Worm (Caenorhabditis elegans) whole organism, L3 larva: ENCODE results near the gene W09G12.6.
"Not testable (repeated sequence)": the region's sequence is repeated elsewhere in the genome, so short reads cannot be mapped to it uniquely, and the experiment has no call there.

ENCODE experiments used
- R02D3.7 ChIP-seq: fragments of 150-350 bp; optimal IDR thresholded peaks from 2 replicates; lab custom pipeline; 2014; ENCODE audit warnings: missing biosample characterization, missing genetic modification characterization
- ZK546.5 ChIP-seq: sonication (generic microtip); optimal IDR thresholded peaks from 2 replicates; lab custom pipeline; 2017; ENCODE audit warnings: missing biosample characterization, missing genetic modification characterization
- ceh-16 ChIP-seq: sonication (generic microtip); optimal IDR thresholded peaks from 2 replicates; lab custom pipeline; 2017; ENCODE audit warnings: missing biosample characterization, missing genetic modification characterization
- ceh-28 ChIP-seq: fragments of 150-350 bp; optimal IDR thresholded peaks from 2 replicates; lab custom pipeline; 2014; ENCODE audit warnings: missing biosample characterization, missing genetic modification reagents, missing genetic modification characterization
- ceh-82 ChIP-seq: fragments of 150-350 bp; optimal IDR thresholded peaks from 2 replicates; lab custom pipeline; 2014; ENCODE audit warnings: missing biosample characterization, missing genetic modification characterization
- ceh-9 ChIP-seq: sonication (generic microtip); optimal IDR thresholded peaks from 2 replicates; lab custom pipeline; 2018; ENCODE audit warnings: missing biosample characterization, missing genetic modification characterization
- egl-5 ChIP-seq: fragments of 150-350 bp; optimal IDR thresholded peaks from 2 replicates; lab custom pipeline; 2017; ENCODE audit warnings: missing biosample characterization, missing genetic modification reagents, missing genetic modification characterization, inconsistent platforms
- elt-2 ChIP-seq: sonication (generic microtip); optimal IDR thresholded peaks from 2 replicates; lab custom pipeline; 2016; ENCODE audit warnings: missing genetic modification reagents, mild to moderate bottlenecking, missing genetic modification characterization, missing compliant biosample characterization
- eor-1 ChIP-seq, 2 experiments: fragments of 150-350 bp; optimal IDR thresholded peaks; 2 replicates each; lab custom pipeline; 2014 to 2018; ENCODE audit warnings: missing biosample characterization in 2 of 2, missing genetic modification characterization in 2 of 2
- fkh-10 ChIP-seq: sonication (generic microtip); optimal IDR thresholded peaks from 2 replicates; lab custom pipeline; 2017; ENCODE audit warnings: missing biosample characterization, missing genetic modification reagents, missing genetic modification characterization
- fkh-2 ChIP-seq: fragments of 150-350 bp; optimal IDR thresholded peaks from 2 replicates; lab custom pipeline; 2014; ENCODE audit warnings: missing biosample characterization, missing genetic modification reagents, missing genetic modification characterization
- fos-1 ChIP-seq: fragments of 150-350 bp; optimal IDR thresholded peaks from 2 replicates; lab custom pipeline; 2014; ENCODE audit warnings: missing biosample characterization, missing genetic modification characterization
- hmg-11 ChIP-seq: sonication (generic microtip); optimal IDR thresholded peaks from 2 replicates; lab custom pipeline; 2016; ENCODE audit warnings: missing genetic modification characterization, missing compliant biosample characterization
- jun-1 ChIP-seq: fragments of 150-350 bp; optimal IDR thresholded peaks from 2 replicates; lab custom pipeline; 2014; ENCODE audit warnings: missing biosample characterization, missing genetic modification reagents, missing genetic modification characterization
- lin-15B ChIP-seq: fragments of 150-350 bp; optimal IDR thresholded peaks from 2 replicates; lab custom pipeline; 2014; ENCODE audit warnings: missing biosample characterization, missing genetic modification characterization
- lsy-12 ChIP-seq: sonication (generic microtip); optimal IDR thresholded peaks from 2 replicates; lab custom pipeline; 2016; ENCODE audit warnings: mild to moderate bottlenecking, missing genetic modification characterization, missing compliant biosample characterization
- mml-1 ChIP-seq: fragments of 150-350 bp; sonication (generic microtip); optimal IDR thresholded peaks from 3 replicates; lab custom pipeline; 2014; ENCODE audit warnings: missing biosample characterization, missing genetic modification characterization
- nfya-1 ChIP-seq: sonication (generic microtip); optimal IDR thresholded peaks from 2 replicates; lab custom pipeline; 2017; ENCODE audit warnings: missing genetic modification characterization, mild to moderate bottlenecking, missing compliant biosample characterization, antibody characterized with exemption, moderate library complexity; ENCODE audit not compliant: insufficient read depth
- nhr-25 ChIP-seq: sonication (generic microtip); optimal IDR thresholded peaks from 2 replicates; lab custom pipeline; 2017; ENCODE audit warnings: missing biosample characterization, missing genetic modification characterization
- nhr-28 ChIP-seq: fragments of 150-350 bp; optimal IDR thresholded peaks from 2 replicates; lab custom pipeline; 2014; ENCODE audit warnings: missing biosample characterization, missing genetic modification characterization
- nhr-43 ChIP-seq: sonication (generic microtip); optimal IDR thresholded peaks from 2 replicates; lab custom pipeline; 2016; ENCODE audit warnings: mild to moderate bottlenecking, missing genetic modification characterization, missing compliant biosample characterization; ENCODE audit not compliant: poor library complexity, severe bottlenecking
- nhr-76 ChIP-seq: fragments of 150-350 bp; sonication (generic microtip); optimal IDR thresholded peaks from 5 replicates; lab custom pipeline; 2014; ENCODE audit warnings: missing biosample characterization, missing genetic modification characterization
- tbx-2 ChIP-seq: sonication (generic microtip); optimal IDR thresholded peaks from 2 replicates; lab custom pipeline; 2016; ENCODE audit warnings: mild to moderate bottlenecking, missing genetic modification characterization, missing compliant biosample characterization
- unc-39 ChIP-seq: sonication (generic microtip); optimal IDR thresholded peaks from 4 replicates; lab custom pipeline; 2017; ENCODE audit warnings: missing biosample characterization, missing genetic modification characterization
- unc-62 ChIP-seq: fragments of 150-350 bp; sonication (generic microtip); optimal IDR thresholded peaks from 4 replicates; lab custom pipeline; 2014; ENCODE audit warnings: missing biosample characterization, missing genetic modification reagents, missing genetic modification characterization
- zag-1 ChIP-seq: fragments of 150-350 bp; optimal IDR thresholded peaks from 2 replicates; lab custom pipeline; 2014; ENCODE audit warnings: missing biosample characterization, missing genetic modification characterization
- ztf-11 ChIP-seq: fragments of 150-350 bp; optimal IDR thresholded peaks from 2 replicates; lab custom pipeline; 2014; ENCODE audit warnings: missing biosample characterization, missing genetic modification characterization
- ztf-4 ChIP-seq: fragments of 150-350 bp; optimal IDR thresholded peaks from 2 replicates; lab custom pipeline; 2014; ENCODE audit warnings: missing biosample characterization, missing genetic modification characterization

The W09G12.6 gene

ce11 chrIV:1231589-1231988, at the start of gene W09G12.6:
TSS of gene W09G12.6 (plus strand) at chrIV:1231889.
- TF ChIP-seq nfya-1, result no peak
- TF ChIP-seq nhr-76 (tag; lab: Kevin White, UChicago), result no peak
- TF ChIP-seq zag-1 (tag; lab: Kevin White, UChicago), result no peak
- TF ChIP-seq fos-1 (tag; lab: Kevin White, UChicago), result no peak
- TF ChIP-seq ceh-9 (tag; lab: Kevin White, UChicago), result no peak
- TF ChIP-seq lin-15B, result no peak

DNA sequence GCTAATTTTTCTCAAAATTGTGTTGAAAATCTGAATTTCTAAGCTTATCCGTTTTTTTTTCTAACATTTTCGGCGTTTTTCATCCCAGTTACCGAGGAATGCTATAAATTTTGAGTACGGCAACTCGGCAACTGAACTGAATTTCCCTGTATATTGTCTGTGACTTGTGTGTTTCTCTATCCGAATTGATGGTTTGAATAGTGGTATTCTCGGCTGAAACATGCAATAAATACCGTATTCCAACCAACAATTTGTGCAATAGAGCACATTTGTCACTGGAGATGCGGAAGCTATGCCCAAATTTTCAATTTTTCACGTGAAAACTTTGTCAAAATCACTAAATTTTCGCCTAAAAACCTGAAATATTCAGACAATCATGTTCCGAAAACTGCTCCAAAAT, 49.4 kb upstream of the W09G12.6 start, which contains the start of gene rmif-2:
TSS of gene rmif-2 (plus strand) at position 301 of the 400 bp plus-strand sequence.
- not testable (repeated sequence) for TF ChIP-seq ZK546.5, R02D3.7, nhr-76 (tag; lab: Kevin White, UChicago)
- TF ChIP-seq, all 47 proteins: peak for 0; not testable (repeated sequence) for 47

DNA sequence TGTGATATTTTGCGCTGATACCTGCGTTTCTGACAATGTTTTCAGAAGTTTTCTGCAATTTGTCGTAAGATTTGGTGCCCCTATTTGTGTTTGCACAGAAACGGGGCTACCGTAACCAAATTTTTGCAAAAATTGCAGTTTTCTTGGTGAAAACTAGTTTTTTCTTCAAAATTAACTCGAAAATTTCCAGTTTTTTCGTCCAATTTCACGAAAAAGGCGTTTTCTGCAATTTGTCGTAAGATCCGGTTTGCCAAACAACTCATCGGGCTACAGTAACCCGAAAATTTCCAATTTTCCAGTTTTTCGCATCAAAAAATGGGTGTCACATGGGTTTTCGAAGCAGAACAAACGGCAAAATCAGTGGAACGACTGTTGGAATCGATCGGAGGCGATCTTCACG, 44.2 kb upstream of the W09G12.6 start, which contains the start of gene mdt-20:
TSS of gene mdt-20 (plus strand) at position 301 of the 400 bp plus-strand sequence.
- TF ChIP-seq elt-2; ztf-11 (tag; lab: Kevin White, UChicago); fkh-10 (GFP tag; lab: Kevin White, UChicago): not testable (repeated sequence)

DNA sequence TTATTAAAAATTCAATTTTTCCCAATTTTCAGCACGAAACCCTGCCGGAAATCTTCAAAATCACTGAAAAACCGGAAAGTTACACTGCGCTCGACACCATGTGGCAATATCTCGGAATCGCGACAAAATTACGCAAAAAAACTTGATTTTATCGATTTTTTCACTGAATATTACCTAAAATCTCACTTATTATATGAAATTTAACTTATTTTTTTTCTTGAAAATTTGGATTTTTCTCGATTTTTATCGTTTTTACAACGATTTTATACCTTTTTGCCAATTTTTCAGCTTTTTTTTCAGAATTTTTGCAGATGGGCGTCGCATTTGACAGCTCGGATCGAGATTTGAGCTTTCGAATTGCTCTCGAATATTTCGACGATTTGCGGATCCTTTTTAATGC, 38.9 kb upstream of the W09G12.6 start, which contains the start of gene spl-3:
TSS of gene spl-3 (plus strand) at position 301 of the 400 bp plus-strand sequence.
- TF ChIP-seq ceh-28 (tag; lab: Kevin White, UChicago), result no peak
- no peak for TF ChIP-seq egl-5 (tag; lab: Kevin White, UChicago)
- TF ChIP-seq jun-1 (tag; lab: Kevin White, UChicago), result no peak
- no peak for TF ChIP-seq nhr-28 (tag; lab: Kevin White, UChicago)
- no peak for TF ChIP-seq nhr-43 (tag; lab: Kevin White, UChicago)
- TF ChIP-seq nfya-1, result no peak
- TF ChIP-seq fkh-10 (GFP tag; lab: Kevin White, UChicago), result no peak
- TF ChIP-seq, all 47 proteins: peak for 0

ce11 chrIV:1199501-1199900, 32.2 kb upstream of the W09G12.6 start:
- TF ChIP-seq mml-1 (tag; lab: Kevin White, UChicago) (no peak), eor-1 (tag; optimal IDR thresholded peaks at IDR 0.05; lab: Kevin White, UChicago) (no peak)

DNA sequence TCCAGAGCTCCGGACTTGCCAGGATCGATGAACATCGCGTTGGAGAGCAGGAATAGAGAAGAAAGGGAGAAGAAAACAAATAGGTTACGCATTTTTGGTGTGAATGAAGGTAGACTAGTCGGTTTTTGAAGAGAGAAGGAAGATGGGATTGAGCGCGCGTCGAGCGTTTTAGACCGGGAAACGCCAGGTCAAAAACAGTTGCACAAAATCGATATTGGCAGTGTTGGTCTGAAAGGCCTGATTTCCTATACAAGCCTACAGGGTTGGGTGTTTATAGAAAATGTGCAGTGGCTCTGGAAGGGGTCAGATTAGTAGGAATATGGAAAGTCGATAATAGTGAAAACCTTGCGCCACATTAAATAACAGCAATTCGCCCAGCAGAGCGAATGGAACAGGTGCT, 26.8 kb upstream of the W09G12.6 start, which contains the start of gene dsl-2:
TSS of gene dsl-2 (minus strand) at position 101 of the 400 bp plus-strand sequence.
- TF ChIP-seq R02D3.7 (tag; lab: Kevin White, UChicago) (no peak), nhr-43 (tag; lab: Kevin White, UChicago) (no peak), fkh-2 (no peak)
- TF ChIP-seq, all 47 proteins: peak for 0

DNA sequence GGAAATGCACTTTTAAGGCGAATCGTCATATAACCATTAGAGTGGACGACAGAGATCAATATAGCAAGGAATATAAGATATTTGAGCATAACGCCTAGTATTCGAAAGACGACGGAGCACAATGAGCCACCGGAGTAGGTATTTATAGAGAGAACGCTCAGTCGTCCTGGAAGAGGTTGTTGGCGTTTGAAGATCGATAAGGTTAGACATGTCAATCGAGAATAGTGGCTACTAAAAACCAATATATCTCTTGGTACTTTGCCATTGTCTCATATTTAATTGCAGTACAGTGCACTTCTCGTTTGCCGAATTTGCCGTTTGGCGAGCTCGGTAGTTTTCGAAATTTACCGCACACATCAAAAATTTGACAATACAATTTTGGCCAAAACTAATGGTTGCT, 23.7 kb upstream of the W09G12.6 start, which contains the start of gene dsl-1:
TSS of gene dsl-1 (minus strand) at position 101 of the 400 bp plus-strand sequence.
- no peak for TF ChIP-seq nhr-25 (tag; lab: Kevin White, UChicago)
- no peak for TF ChIP-seq elt-2
- no peak for TF ChIP-seq lsy-12 (tag; lab: Kevin White, UChicago)
- TF ChIP-seq tbx-2 (tag; lab: Kevin White, UChicago), result no peak
- TF ChIP-seq mml-1 (tag; lab: Kevin White, UChicago), result no peak
- TF ChIP-seq hmg-11, result no peak
- no peak for TF ChIP-seq ceh-16 (tag; lab: Kevin White, UChicago)
- no peak for TF ChIP-seq unc-39 (tag; lab: Kevin White, UChicago)
- no peak for TF ChIP-seq unc-62 (GFP tag; lab: Kevin White, UChicago)
- no peak for TF ChIP-seq lin-15B
- TF ChIP-seq ZK546.5 (tag; lab: Kevin White, UChicago), result no peak
- TF ChIP-seq ztf-4 (tag; lab: Kevin White, UChicago), result no peak
- no peak for TF ChIP-seq ceh-82 (tag; lab: Kevin White, UChicago)
- TF ChIP-seq, all 47 proteins: peak for 0
